Worm (Caenorhabditis elegans) whole organism, L1 larva: Measurements from ENCODE around the gene rpt-2.

ENCODE experiments used
- C16A3.4 ChIP-seq: fragments of 150-350 bp; optimal IDR thresholded peaks from 2 replicates; lab custom pipeline; 2014; ENCODE audit warnings: missing biosample characterization, missing genetic modification characterization
- blmp-1 ChIP-seq: fragments of 150-350 bp; optimal IDR thresholded peaks from 2 replicates; lab custom pipeline; 2014; ENCODE audit warnings: missing biosample characterization, missing genetic modification characterization
- fos-1 ChIP-seq: fragments of 150-350 bp; optimal IDR thresholded peaks from 2 replicates; lab custom pipeline; 2014; ENCODE audit warnings: missing biosample characterization, missing genetic modification characterization
- hlh-17 ChIP-seq: fragments of 200-800 bp; sonication (Bioruptor generic); optimal IDR thresholded peaks from 2 replicates; lab custom pipeline; 2018; ENCODE audit warnings: missing genetic modification characterization, mild to moderate bottlenecking, missing compliant biosample characterization, moderate library complexity, borderline replicate concordance
- ztf-11 ChIP-seq, 2 experiments: sonication (generic microtip); optimal IDR thresholded peaks; 2 replicates each; lab custom pipeline; 2016 to 2017; ENCODE audit warnings: missing genetic modification characterization in 2 of 2, missing biosample characterization in 1 of 2, missing compliant biosample characterization in 1 of 2

- TF ChIP-seq blmp-1 (tag; lab: Kevin White, UChicago) (no peak), C16A3.4 (no peak), hlh-17 (GFP tag; lab: Kevin White, UChicago) (no peak), fos-1 (no peak), ztf-11 (tag; optimal IDR thresholded peaks at IDR 0.05; lab: Kevin White, UChicago) (no peak)
Observed at ce11 chrV:6003301-6003700, 14.2 kb downstream of the rpt-2 start, which contains the start of gene fos-1.
